Worm (Caenorhabditis elegans) whole organism, L2 larva: ENCODE results near the gene D2062.4.
A peak's percentile ranks its signal among the peaks of the same experiment; 100 is the strongest.
"Not testable (repeated sequence)": the region's sequence is repeated elsewhere in the genome, so short reads cannot be mapped to it uniquely, and the experiment has no call there.

Experiments
- C34F6.9 ChIP-seq: fragments of 150-350 bp; optimal IDR thresholded peaks from 2 replicates; lab custom pipeline; 2014; ENCODE audit warnings: missing biosample characterization, missing genetic modification characterization
- F13H6.1 ChIP-seq: sonication (generic microtip); optimal IDR thresholded peaks from 2 replicates; lab custom pipeline; 2016; ENCODE audit warnings: missing genetic modification characterization, missing compliant biosample characterization
- Y55F3AM.14 ChIP-seq: fragments of 200-800 bp; sonication (Bioruptor generic); optimal IDR thresholded peaks from 2 replicates; lab custom pipeline; 2018; ENCODE audit warnings: mild to moderate bottlenecking, missing genetic modification characterization, missing compliant biosample characterization
- ZK546.5 ChIP-seq: sonication (generic microtip); optimal IDR thresholded peaks from 2 replicates; lab custom pipeline; 2017; ENCODE audit warnings: missing biosample characterization, missing genetic modification characterization
- aly-2 ChIP-seq: fragments of 150-350 bp; optimal IDR thresholded peaks from 2 replicates; lab custom pipeline; 2014; ENCODE audit warnings: missing biosample characterization, missing genetic modification characterization
- blmp-1 ChIP-seq: sonication (generic microtip); optimal IDR thresholded peaks from 2 replicates; lab custom pipeline; 2017; ENCODE audit warnings: missing genetic modification characterization, mild to moderate bottlenecking, missing compliant biosample characterization, antibody characterized with exemption, moderate library complexity; ENCODE audit not compliant: insufficient read depth
- ceh-16 ChIP-seq: fragments of 150-350 bp; optimal IDR thresholded peaks from 2 replicates; lab custom pipeline; 2014; ENCODE audit warnings: missing biosample characterization, missing genetic modification characterization
- crh-2 ChIP-seq: sonication (generic microtip); optimal IDR thresholded peaks from 2 replicates; lab custom pipeline; 2017; ENCODE audit warnings: missing biosample characterization, missing genetic modification characterization
- dmd-4 ChIP-seq: sonication (generic microtip); optimal IDR thresholded peaks from 2 replicates; lab custom pipeline; 2017; ENCODE audit warnings: missing biosample characterization, missing genetic modification characterization
- elt-1 ChIP-seq: fragments of 150-350 bp; optimal IDR thresholded peaks from 2 replicates; lab custom pipeline; 2014; ENCODE audit warnings: missing biosample characterization, missing genetic modification characterization
- elt-3 ChIP-seq: sonication (generic microtip); optimal IDR thresholded peaks from 2 replicates; lab custom pipeline; 2017; ENCODE audit warnings: missing biosample characterization, missing genetic modification characterization
- fos-1 ChIP-seq: fragments of 150-350 bp; optimal IDR thresholded peaks from 2 replicates; lab custom pipeline; 2014; ENCODE audit warnings: missing biosample characterization, missing genetic modification characterization
- gmeb-1 ChIP-seq: fragments of 150-350 bp; optimal IDR thresholded peaks from 2 replicates; lab custom pipeline; 2014; ENCODE audit warnings: missing biosample characterization, missing genetic modification characterization
- lin-11 ChIP-seq: fragments of 150-350 bp; sonication (generic microtip); optimal IDR thresholded peaks from 2 replicates; lab custom pipeline; 2014; ENCODE audit warnings: missing biosample characterization, missing genetic modification characterization, inconsistent platforms, mixed read lengths
- lin-13 ChIP-seq: fragments of 150-350 bp; optimal IDR thresholded peaks from 2 replicates; lab custom pipeline; 2014; ENCODE audit warnings: missing biosample characterization, missing genetic modification reagents, missing genetic modification characterization
- lin-39 ChIP-seq: fragments of 150-350 bp; optimal IDR thresholded peaks from 2 replicates; lab custom pipeline; 2014; ENCODE audit warnings: missing biosample characterization, missing genetic modification reagents, missing genetic modification characterization
- lsy-2 ChIP-seq, 2 experiments: fragments of 150-350 bp in 1 of 2; sonication (generic microtip) in 1 of 2; optimal IDR thresholded peaks; 2 replicates each; lab custom pipeline; 2014 to 2017; ENCODE audit warnings: missing biosample characterization in 2 of 2, missing genetic modification characterization in 2 of 2
- mab-5 ChIP-seq: fragments of 150-350 bp; optimal IDR thresholded peaks from 2 replicates; lab custom pipeline; 2014; ENCODE audit warnings: missing biosample characterization, missing genetic modification characterization
- mbf-1 ChIP-seq: sonication (generic microtip); optimal IDR thresholded peaks from 2 replicates; lab custom pipeline; 2017; ENCODE audit warnings: missing biosample characterization, missing genetic modification characterization
- mdl-1 ChIP-seq, 2 experiments: fragments of 150-350 bp in 1 of 2; sonication (generic microtip) in 1 of 2; optimal IDR thresholded peaks; 2 replicates each; lab custom pipeline; 2017; ENCODE audit warnings: missing biosample characterization in 2 of 2, missing genetic modification characterization in 2 of 2
- nhr-11 ChIP-seq: fragments of 150-350 bp; optimal IDR thresholded peaks from 2 replicates; lab custom pipeline; 2014; ENCODE audit warnings: missing biosample characterization, missing genetic modification characterization
- nhr-12 ChIP-seq: fragments of 150-350 bp; optimal IDR thresholded peaks from 2 replicates; lab custom pipeline; 2014; ENCODE audit warnings: missing biosample characterization, missing genetic modification characterization
- nhr-129 ChIP-seq: fragments of 150-350 bp; optimal IDR thresholded peaks from 2 replicates; lab custom pipeline; 2014; ENCODE audit warnings: missing biosample characterization, missing genetic modification characterization
- nhr-21 ChIP-seq: fragments of 150-350 bp; optimal IDR thresholded peaks from 2 replicates; lab custom pipeline; 2014; ENCODE audit warnings: missing biosample characterization, missing genetic modification characterization
- nhr-23 ChIP-seq: fragments of 150-350 bp; optimal IDR thresholded peaks from 2 replicates; lab custom pipeline; 2014; ENCODE audit warnings: missing biosample characterization, missing genetic modification reagents, missing genetic modification characterization
- nhr-237 ChIP-seq: fragments of 150-350 bp; optimal IDR thresholded peaks from 2 replicates; lab custom pipeline; 2014; ENCODE audit warnings: missing biosample characterization, missing genetic modification characterization
- nhr-77 ChIP-seq: fragments of 150-350 bp; optimal IDR thresholded peaks from 2 replicates; lab custom pipeline; 2014; ENCODE audit warnings: missing biosample characterization, missing genetic modification characterization
- peb-1 ChIP-seq: fragments of 150-350 bp; optimal IDR thresholded peaks from 2 replicates; lab custom pipeline; 2014; ENCODE audit warnings: missing biosample characterization, missing genetic modification characterization
- sem-4 ChIP-seq: fragments of 150-350 bp; optimal IDR thresholded peaks from 2 replicates; lab custom pipeline; 2014; ENCODE audit warnings: missing biosample characterization, missing genetic modification reagents, missing genetic modification characterization
- sma-3 ChIP-seq: sonication (generic microtip); optimal IDR thresholded peaks from 2 replicates; lab custom pipeline; 2016; ENCODE audit warnings: missing genetic modification reagents, missing genetic modification characterization, missing compliant biosample characterization
- sma-9 ChIP-seq, 2 experiments: fragments of 150-350 bp in 1 of 2; sonication (generic microtip) in 1 of 2; optimal IDR thresholded peaks; 2 replicates each; lab custom pipeline; 2014 to 2016; ENCODE audit warnings: missing genetic modification characterization in 2 of 2, mild to moderate bottlenecking in 1 of 2, missing biosample characterization in 1 of 2, missing compliant biosample characterization in 1 of 2, missing genetic modification reagents in 1 of 2, moderate library complexity in 1 of 2
- unc-62 ChIP-seq: fragments of 150-350 bp; optimal IDR thresholded peaks from 2 replicates; lab custom pipeline; 2014; ENCODE audit warnings: missing biosample characterization, missing genetic modification reagents, missing genetic modification characterization
- zag-1 ChIP-seq: fragments of 150-350 bp; optimal IDR thresholded peaks from 2 replicates; lab custom pipeline; 2014; ENCODE audit warnings: missing biosample characterization, missing genetic modification characterization
- ztf-11 ChIP-seq: sonication (generic microtip); optimal IDR thresholded peaks from 2 replicates; lab custom pipeline; 2017; ENCODE audit warnings: missing biosample characterization, missing genetic modification characterization
- ztf-4 ChIP-seq: fragments of 150-350 bp; optimal IDR thresholded peaks from 2 replicates; lab custom pipeline; 2014; ENCODE audit warnings: missing biosample characterization, missing genetic modification characterization

D2062.4 gene

ce11 chrII:2622936-2623452 is at the start of gene D2062.4:
Gene D2062.4 (plus strand): TSS chrII:2623402.
- TF ChIP-seq sem-4, nhr-11, nhr-129 (tag; lab: Kevin White, UChicago): not testable (repeated sequence)
- TF ChIP-seq, all 48 proteins: peak for 0; not testable (repeated sequence) for 48

DNA sequence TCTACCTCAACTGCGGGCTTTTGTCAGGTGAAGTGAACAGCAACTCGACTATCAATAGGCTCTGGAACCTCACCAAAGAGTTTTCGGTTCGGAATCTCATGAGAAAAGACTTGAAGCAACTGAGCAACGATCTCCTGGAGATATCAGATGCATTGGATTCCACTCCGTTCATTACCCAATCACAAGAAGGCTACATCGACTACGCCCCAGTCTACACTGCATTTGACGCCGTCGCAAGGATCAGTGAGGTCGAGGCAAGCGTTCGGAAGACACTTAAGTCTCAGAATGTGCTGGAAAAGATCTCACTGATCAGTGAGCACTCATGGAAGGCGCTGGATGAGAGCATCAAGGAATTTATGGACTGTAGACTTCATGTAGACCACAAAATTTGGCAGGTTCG is 45.0 kb upstream of the D2062.4 start:
- TF ChIP-seq F13H6.1 (tag; lab: Kevin White, UChicago) (no peak), nhr-77 (tag; lab: Kevin White, UChicago) (no peak), peb-1 (tag; lab: Kevin White, UChicago) (no peak), lin-39 (no peak), nhr-11 (tag; lab: Kevin White, UChicago) (no peak)

DNA sequence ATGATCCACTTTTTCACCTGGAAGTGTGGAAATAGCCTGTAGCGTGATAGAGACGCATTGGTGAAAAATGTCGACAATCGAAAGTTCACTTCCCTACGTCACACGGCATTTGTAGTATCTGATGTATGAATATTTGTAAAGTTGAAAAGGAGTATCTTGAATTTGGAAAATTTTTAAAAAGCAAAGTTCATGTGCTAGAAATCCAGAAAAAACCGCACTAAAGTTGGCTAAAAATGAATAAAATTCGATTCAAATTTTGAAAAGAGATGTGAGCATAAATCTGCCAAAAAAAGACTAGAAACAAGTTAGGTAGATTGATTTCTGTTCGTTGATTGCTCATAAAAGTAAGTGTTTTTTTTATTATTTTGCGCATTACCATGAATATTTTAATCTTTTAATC is 40.2 kb upstream of the D2062.4 start, which contains the start of gene sri-74:
Gene sri-74, minus strand, starts transcription at position 101 of the 400 bp plus-strand sequence.
- no peak for TF ChIP-seq nhr-237 (tag; lab: Kevin White, UChicago)
- no peak for TF ChIP-seq sma-3 (GFP tag; lab: Kevin White, UChicago)
- no peak for TF ChIP-seq elt-3 (tag; lab: Kevin White, UChicago)
- no peak for TF ChIP-seq C34F6.9 (tag; lab: Kevin White, UChicago)

DNA sequence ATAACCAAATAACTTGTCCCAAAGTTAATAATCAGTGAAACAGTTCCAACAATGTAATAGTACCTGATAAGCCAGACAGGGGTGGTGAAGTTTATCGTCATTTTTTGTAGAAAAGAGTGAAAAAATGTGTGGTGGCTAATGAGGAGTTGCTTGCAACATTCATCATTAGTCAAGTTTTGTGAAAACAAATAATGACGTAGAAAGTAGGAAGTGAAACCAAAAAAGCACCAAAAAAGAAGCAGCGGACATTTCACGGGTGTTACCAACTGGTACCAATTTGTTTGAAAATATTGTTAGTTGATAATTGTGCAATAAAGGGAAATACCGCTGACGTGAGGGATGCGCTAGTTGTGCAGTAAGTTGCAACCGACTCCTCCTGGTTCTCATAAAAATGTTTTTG is 37.7 kb upstream of the D2062.4 start, which contains the start of gene sri-36:
Gene sri-36, minus strand, starts transcription at position 101 of the 400 bp plus-strand sequence.
- no peak for TF ChIP-seq elt-3 (tag; lab: Kevin White, UChicago)
- no peak for TF ChIP-seq nhr-129 (tag; lab: Kevin White, UChicago)
- TF ChIP-seq crh-2 (tag; lab: Kevin White, UChicago): no peak
- no peak for TF ChIP-seq ztf-11 (tag; lab: Kevin White, UChicago)
- TF ChIP-seq C34F6.9 (tag; lab: Kevin White, UChicago): no peak
- TF ChIP-seq lin-13: no peak
- no peak for TF ChIP-seq fos-1
- TF ChIP-seq unc-62 (GFP tag; lab: Kevin White, UChicago): no peak
- TF ChIP-seq elt-1 (tag; lab: Kevin White, UChicago): no peak
- TF ChIP-seq gmeb-1: no peak
- no peak for TF ChIP-seq mdl-1 (tag; optimal IDR thresholded peaks at IDR 0.05; lab: Kevin White, UChicago)
- TF ChIP-seq nhr-12 (tag; lab: Kevin White, UChicago): no peak
- TF ChIP-seq lin-39: no peak
- TF ChIP-seq ztf-4: no peak
- TF ChIP-seq dmd-4 (tag; lab: Kevin White, UChicago): no peak
- no peak for TF ChIP-seq blmp-1 (tag; lab: Kevin White, UChicago)

DNA sequence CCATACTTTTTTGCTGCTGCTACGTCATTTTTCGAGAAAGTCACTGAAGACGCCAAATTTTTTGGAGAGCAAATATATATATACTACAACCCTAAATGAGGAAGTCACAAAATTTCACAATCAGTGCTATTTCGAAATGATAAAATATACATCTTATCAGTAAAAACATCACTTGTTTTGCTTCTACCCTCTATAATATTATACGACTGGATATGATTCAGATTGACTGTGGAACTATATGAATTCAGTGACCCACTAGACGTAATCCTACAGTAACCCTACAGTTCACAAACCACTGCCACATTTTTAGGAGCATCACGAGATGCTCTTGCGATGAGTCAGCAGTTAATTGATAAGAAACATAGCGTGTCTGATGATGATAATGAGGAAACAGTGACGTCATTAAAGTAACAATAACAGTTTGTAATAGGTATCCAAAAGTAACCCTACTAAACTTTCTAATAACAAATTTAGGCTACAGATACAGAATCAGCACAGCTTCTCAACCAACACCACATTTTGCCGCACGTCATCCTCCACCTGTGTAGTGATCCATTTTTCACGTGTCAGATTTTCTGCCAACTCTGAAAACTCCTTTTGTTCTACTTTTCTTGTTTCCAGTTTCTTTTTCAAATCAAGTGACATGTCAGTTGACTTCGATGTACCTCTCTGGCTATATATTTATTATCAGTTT is 36.2 kb upstream of the D2062.4 start, which contains the start of the genes F33H12.7 and sri-39:
Gene F33H12.7, minus strand, starts transcription at position 51 of the 694 bp plus-strand sequence.
Gene sri-39, plus strand, starts transcription at position 644 of the 694 bp plus-strand sequence.
- TF ChIP-seq lsy-2 (tag; optimal IDR thresholded peaks at IDR 0.05; lab: Kevin White, UChicago) (no peak), elt-1 (tag; lab: Kevin White, UChicago) (no peak), Y55F3AM.14 (GFP tag; lab: Kevin White, UChicago) (no peak), ZK546.5 (no peak), nhr-77 (tag; lab: Kevin White, UChicago) (no peak), dmd-4 (tag; lab: Kevin White, UChicago) (no peak), ceh-16 (no peak), aly-2 (no peak), C34F6.9 (tag; lab: Kevin White, UChicago) (no peak), lin-11 (tag; lab: Kevin White, UChicago) (no peak), sma-9 (GFP tag; optimal IDR thresholded peaks at IDR 0.05; lab: Kevin White, UChicago) (peak; percentile 42), sma-9 (tag; optimal IDR thresholded peaks at IDR 0.05; lab: Kevin White, UChicago) (no peak), peb-1 (tag; lab: Kevin White, UChicago) (no peak), lin-13 (no peak), mab-5 (tag; lab: Kevin White, UChicago) (no peak), sma-3 (GFP tag; lab: Kevin White, UChicago) (no peak), ztf-4 (no peak), zag-1 (no peak), nhr-11 (tag; lab: Kevin White, UChicago) (no peak), crh-2 (tag; lab: Kevin White, UChicago) (peak; percentile 47), gmeb-1 (peak; percentile 3), fos-1 (peak; percentile 89), elt-3 (tag; lab: Kevin White, UChicago) (no peak), F13H6.1 (tag; lab: Kevin White, UChicago) (no peak), nhr-21 (tag; lab: Kevin White, UChicago) (no peak), sem-4 (tag; lab: Kevin White, UChicago) (no peak), unc-62 (GFP tag; lab: Kevin White, UChicago) (no peak), mbf-1 (tag; lab: Kevin White, UChicago) (no peak), nhr-12 (tag; lab: Kevin White, UChicago) (no peak), ztf-11 (tag; lab: Kevin White, UChicago) (no peak), nhr-23 (no peak)
